Fruit fly (Drosophila melanogaster): Measurements from ENCODE around the gene CG2656.
A peak's percentile ranks its signal among the peaks of the same experiment; 100 is the strongest.

Gene CG2656

DNA sequence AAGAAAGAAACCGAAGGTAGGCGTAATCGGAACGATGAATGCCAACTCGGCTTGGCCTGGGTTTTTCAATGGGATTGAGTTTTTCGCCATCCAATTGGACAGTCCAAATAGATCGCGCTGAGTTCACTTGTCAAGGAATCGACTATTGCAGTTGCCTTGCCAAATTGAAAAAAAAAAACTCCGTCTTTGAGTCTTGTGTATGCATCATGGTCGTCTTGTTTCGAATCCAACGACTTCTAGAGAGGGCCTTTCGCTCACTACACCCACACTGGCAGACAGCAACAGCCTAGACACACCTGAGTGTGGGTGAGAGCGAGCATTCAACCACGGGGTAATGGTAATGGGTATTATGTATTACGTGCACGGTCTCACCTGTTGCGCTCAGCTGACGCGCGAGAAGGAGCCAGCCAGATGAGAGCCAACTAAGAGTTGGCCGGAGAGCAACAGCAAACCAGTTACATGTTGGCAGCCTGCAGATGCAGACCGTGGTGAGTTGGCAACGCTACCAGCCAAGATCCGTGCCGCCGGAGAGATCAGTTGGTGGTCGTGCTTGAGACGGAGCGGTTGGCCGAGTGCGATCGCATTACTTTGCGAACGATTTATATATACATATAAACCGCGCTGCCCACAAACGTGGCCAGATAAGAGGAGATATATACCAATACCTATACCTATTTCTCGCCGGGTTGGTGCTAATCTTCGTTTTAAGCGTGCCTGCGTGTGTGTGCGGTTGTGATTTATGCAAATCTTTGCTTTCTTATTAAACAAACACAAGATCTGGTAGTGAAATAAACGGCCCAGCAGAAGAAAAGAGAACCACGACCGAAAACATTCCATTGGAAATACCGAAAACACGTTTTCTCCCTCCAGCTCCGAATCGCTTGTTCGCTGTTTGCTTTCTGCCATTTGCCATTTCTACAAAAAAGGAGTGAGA lies 18.1 kb downstream of the CG2656 start, which contains the start of gene sas (continued):
- TF ChIP-seq fu2 (GFP tag; optimal IDR thresholded peaks at IDR 0.05) (no peak), chm (GFP tag; IDR thresholded peaks at IDR 0.05) (peak; percentile 47), ERR (GFP tag; optimal IDR thresholded peaks at IDR 0.05) (no peak), ato (GFP tag; IDR thresholded peaks at IDR 0.05; ENCODE audit: partially characterized antibody) (no peak), CG30020 (tag; optimal IDR thresholded peaks at IDR 0.05) (no peak), CG1792 (GFP tag; optimal IDR thresholded peaks at IDR 0.05) (no peak), CG17612 (GFP tag; IDR thresholded peaks at IDR 0.05) (no peak), Scr (GFP tag; IDR thresholded peaks at IDR 0.05; ENCODE audit: partially characterized antibody) (no peak; the same call in 1 of the 2 replicates), Deaf1 (tag; optimal IDR thresholded peaks at IDR 0.05) (no peak), CG17912 (GFP tag; optimal IDR thresholded peaks at IDR 0.05) (no peak), jumu (GFP tag; optimal IDR thresholded peaks at IDR 0.05) (no peak), C15 (GFP tag; IDR thresholded peaks at IDR 0.05) (no peak), CG7271 (tag; optimal IDR thresholded peaks at IDR 0.05) (no peak), CG5245 (GFP tag; optimal IDR thresholded peaks at IDR 0.05) (no peak), CG9215 (GFP tag; IDR thresholded peaks at IDR 0.05) (no peak), zen (tag; optimal IDR thresholded peaks at IDR 0.05) (peak; percentile 36), amos (GFP tag; IDR thresholded peaks at IDR 0.05; ENCODE audit: partially characterized antibody) (peak; percentile 28; the same call in 1 of the 2 replicates), CG3995 (GFP tag; optimal IDR thresholded peaks at IDR 0.05) (no peak), pan (optimal IDR thresholded peaks at IDR 0.05) (no peak), pan (GFP tag; optimal IDR thresholded peaks at IDR 0.05 in 1 of 2, IDR thresholded peaks at IDR 0.05 in 1 of 2) (peak in 1 of 2 experiments; percentile 32), CG15696 (tag; optimal IDR thresholded peaks at IDR 0.05) (no peak), CG9876 (GFP tag; optimal IDR thresholded peaks at IDR 0.05) (no peak), chinmo (GFP tag; IDR thresholded peaks at IDR 0.05; ENCODE audit: partially characterized antibody) (peak; percentile 93), CG11723 (GFP tag; optimal IDR thresholded peaks at IDR 0.05) (no peak), MESR4 (GFP tag; optimal IDR thresholded peaks at IDR 0.05) (peak; percentile 3), HmgZ (tag; optimal IDR thresholded peaks at IDR 0.05) (no peak), ase (GFP tag; IDR thresholded peaks at IDR 0.05) (no peak), dysf (GFP tag; IDR thresholded peaks at IDR 0.05) (no peak), CG4617 (GFP tag; optimal IDR thresholded peaks at IDR 0.05; ENCODE audit: borderline replicate concordance) (no peak), Hr78 (GFP tag; optimal IDR thresholded peaks at IDR 0.05) (no peak), PHDP (tag; optimal IDR thresholded peaks at IDR 0.05) (no peak), tin (GFP tag; optimal IDR thresholded peaks at IDR 0.05) (no peak), vnd (GFP tag; IDR thresholded peaks at IDR 0.05; ENCODE audit: partially characterized antibody) (no peak), Elba2 (GFP tag; optimal IDR thresholded peaks at IDR 0.05) (peak; percentile 76), CG6791 (GFP tag; IDR thresholded peaks at IDR 0.05; ENCODE audit: partially characterized antibody) (0 out of 3 replicates have a peak, but pooled peaks have one; percentile 0), jigr1 (GFP tag; IDR thresholded peaks at IDR 0.05) (no peak), lola (GFP tag; optimal IDR thresholded peaks at IDR 0.05) (no peak), Fer3 (tag; optimal IDR thresholded peaks at IDR 0.05) (no peak), kay (GFP tag; optimal IDR thresholded peaks at IDR 0.05) (no peak), D (optimal IDR thresholded peaks at IDR 0.05) (peak; percentile 17), D (GFP tag; optimal IDR thresholded peaks at IDR 0.05) (no peak), CG10565 (GFP tag; optimal IDR thresholded peaks at IDR 0.05) (no peak), CG2712 (tag; optimal IDR thresholded peaks at IDR 0.05) (no peak), mld (GFP tag; IDR thresholded peaks at IDR 0.05; ENCODE audit: partially characterized antibody) (no peak), CG17802 (tag; optimal IDR thresholded peaks at IDR 0.05) (no peak), Spps (tag; optimal IDR thresholded peaks at IDR 0.05) (no peak), usp (GFP tag; optimal IDR thresholded peaks at IDR 0.05) (no peak), ttk (GFP tag; IDR thresholded peaks at IDR 0.05) (no peak)
